Fruit fly (Drosophila melanogaster): Measurements from ENCODE around the gene Spn.

Gene Spn

DNA sequence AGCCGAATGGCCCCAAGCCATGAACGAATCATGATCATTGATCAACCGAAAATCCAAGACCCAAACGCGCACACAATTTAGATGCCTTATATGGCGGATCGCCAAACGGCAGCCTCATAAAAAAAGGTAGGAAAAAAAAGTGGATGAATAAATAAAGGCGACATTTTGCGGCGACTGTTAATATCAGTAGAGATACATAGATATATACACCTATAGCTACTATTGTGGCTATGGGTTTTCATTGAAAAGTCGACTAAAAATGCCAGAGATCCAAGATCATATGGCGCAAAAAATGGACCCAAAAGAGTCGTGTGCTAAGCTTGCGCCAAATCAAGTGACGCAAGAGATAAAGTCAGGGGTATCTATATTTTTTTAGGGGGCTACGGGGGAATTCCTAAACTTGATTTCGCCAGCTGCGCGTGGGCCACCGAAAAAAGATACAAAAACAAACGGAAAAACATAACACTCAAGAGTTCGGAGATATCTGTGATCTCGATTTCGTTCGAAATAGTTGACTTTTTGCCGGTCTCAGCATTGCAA lies 2.9 kb downstream of the Spn start (continued):
- peak; percentile 82 for TF ChIP-seq abd-A (tag; optimal IDR thresholded peaks at IDR 0.05)
- TF ChIP-seq CG14965 (GFP tag; optimal IDR thresholded peaks at IDR 0.05; ENCODE audit: borderline replicate concordance), result no peak
- TF ChIP-seq jigr1 (GFP tag; IDR thresholded peaks at IDR 0.05), result no peak
- TF ChIP-seq CG10267 (tag; optimal IDR thresholded peaks at IDR 0.05), result no peak
- no peak for TF ChIP-seq CG8765 (GFP tag; IDR thresholded peaks at IDR 0.05)
- TF ChIP-seq Blimp-1 (GFP tag; optimal IDR thresholded peaks at IDR 0.05), result no peak
- no peak for TF ChIP-seq tap (tag; optimal IDR thresholded peaks at IDR 0.05)
- TF ChIP-seq chinmo (GFP tag; IDR thresholded peaks at IDR 0.05; ENCODE audit: partially characterized antibody), result 0 out of 4 replicates have a peak, but pooled peaks have one; percentile 61
- TF ChIP-seq aop (GFP tag; IDR thresholded peaks at IDR 0.05), result no peak
- no peak for TF ChIP-seq Sox100B (GFP tag; optimal IDR thresholded peaks at IDR 0.05)
- TF ChIP-seq Dek (tag; optimal IDR thresholded peaks at IDR 0.05), result no peak
- peak; percentile 84 for TF ChIP-seq sd (tag; optimal IDR thresholded peaks at IDR 0.05)
- TF ChIP-seq dimm (GFP tag; IDR thresholded peaks at IDR 0.05), result no peak
- no peak for TF ChIP-seq lab (GFP tag; optimal IDR thresholded peaks at IDR 0.05)
- no peak for TF ChIP-seq CoRest (tag; optimal IDR thresholded peaks at IDR 0.05)
- peak in 1 of 2 experiments; percentile 51 for TF ChIP-seq Pdp1 (GFP tag; optimal IDR thresholded peaks at IDR 0.05)
- no peak for TF ChIP-seq unc-4 (GFP tag; IDR thresholded peaks at IDR 0.05; ENCODE audit: partially characterized antibody)
- TF ChIP-seq hb (GFP tag; IDR thresholded peaks at IDR 0.05; ENCODE audit: partially characterized antibody), result no peak
- no peak for TF ChIP-seq CG4707 (GFP tag; optimal IDR thresholded peaks at IDR 0.05)
- no peak for TF ChIP-seq CG17802 (tag; optimal IDR thresholded peaks at IDR 0.05)
- no peak for TF ChIP-seq D (optimal IDR thresholded peaks at IDR 0.05)
- TF ChIP-seq D (GFP tag; optimal IDR thresholded peaks at IDR 0.05), result no peak

DNA sequence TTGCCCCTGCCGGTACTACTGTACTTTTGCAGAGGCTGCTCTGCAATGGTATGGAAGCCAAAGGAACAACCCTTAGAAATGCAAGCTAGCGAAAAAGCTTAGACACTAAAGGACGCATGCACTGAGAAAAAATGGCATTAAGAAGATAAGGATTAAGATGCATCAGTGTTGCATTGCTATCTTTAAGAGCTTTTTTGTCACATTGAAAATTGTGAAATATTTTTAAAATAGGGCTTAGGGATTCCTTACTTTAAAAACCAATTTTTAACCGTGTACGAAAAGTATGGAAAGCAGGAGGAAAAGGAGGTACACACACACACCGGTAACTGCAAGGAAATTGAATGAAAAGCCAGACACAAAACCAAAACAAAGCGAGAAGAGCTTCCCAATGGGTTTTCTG lies 5.2 kb downstream of the Spn start:
- TF ChIP-seq CG7839 (tag; optimal IDR thresholded peaks at IDR 0.05), result peak; percentile 4
- no peak for TF ChIP-seq Poxn (GFP tag; IDR thresholded peaks at IDR 0.05)
- no peak for TF ChIP-seq CG15696 (tag; optimal IDR thresholded peaks at IDR 0.05)
- no peak for TF ChIP-seq C15 (GFP tag; IDR thresholded peaks at IDR 0.05)
- TF ChIP-seq CG16813 (GFP tag; IDR thresholded peaks at IDR 0.05; ENCODE audit: partially characterized antibody), result no peak
- TF ChIP-seq gfzf (GFP tag; optimal IDR thresholded peaks at IDR 0.05), result no peak
- peak; percentile 63 for TF ChIP-seq sens (GFP tag)
- no peak for TF ChIP-seq CG4282 (GFP tag; optimal IDR thresholded peaks at IDR 0.05)
- no peak for TF ChIP-seq salm (tag; optimal IDR thresholded peaks at IDR 0.05)
- no peak for TF ChIP-seq CG16815 (GFP tag; optimal IDR thresholded peaks at IDR 0.05)
- no peak for TF ChIP-seq NC2β (GFP tag; optimal IDR thresholded peaks at IDR 0.05)
- no peak for TF ChIP-seq CG12769 (tag; optimal IDR thresholded peaks at IDR 0.05)
- no peak for TF ChIP-seq CG14050 (GFP tag; IDR thresholded peaks at IDR 0.05)
- peak; percentile 80 for TF ChIP-seq Med (GFP tag)
- TF ChIP-seq mirr (GFP tag; optimal IDR thresholded peaks at IDR 0.05), result no peak
- TF ChIP-seq CG10274 (GFP tag; optimal IDR thresholded peaks at IDR 0.05), result no peak
- no peak for TF ChIP-seq vvl (GFP tag; IDR thresholded peaks at IDR 0.05)
- TF ChIP-seq hkb (optimal IDR thresholded peaks at IDR 0.05), result no peak
- peak; percentile 31; the same call in 1 of the 2 replicates for TF ChIP-seq hkb (GFP tag; IDR thresholded peaks at IDR 0.05)
- TF ChIP-seq Lhr (GFP tag; optimal IDR thresholded peaks at IDR 0.05), result no peak
- TF ChIP-seq Blimp-1 (GFP tag; optimal IDR thresholded peaks at IDR 0.05), result peak; percentile 55
- TF ChIP-seq Hr51 (GFP tag; optimal IDR thresholded peaks at IDR 0.05), result no peak
- no peak for TF ChIP-seq Abd-B (GFP tag; optimal IDR thresholded peaks at IDR 0.05)
- no peak for TF ChIP-seq vfl (GFP tag; optimal IDR thresholded peaks at IDR 0.05)
- peak; percentile 41 for TF ChIP-seq tin (GFP tag; optimal IDR thresholded peaks at IDR 0.05)
- TF ChIP-seq run (tag; optimal IDR thresholded peaks at IDR 0.05), result no peak
- TF ChIP-seq CG3281 (GFP tag; optimal IDR thresholded peaks at IDR 0.05), result peak; percentile 4
- TF ChIP-seq CG31365 (tag; optimal IDR thresholded peaks at IDR 0.05), result no peak
- no peak for TF ChIP-seq bowl (GFP tag; IDR thresholded peaks at IDR 0.05)
